Fruit fly (Drosophila melanogaster) whole organism: ENCODE measurements around the gene robl62A.

Source experiments
- CG8478 ChIP-seq: fragments of >200 bp; optimal IDR thresholded peaks from 2 replicates; lab custom pipeline; 2018; ENCODE audit warnings: inconsistent platforms
- Dll ChIP-seq: fragments of >200 bp; optimal IDR thresholded peaks from 2 replicates; lab custom pipeline; 2017
- EcR ChIP-seq, 2 experiments: fragments of >200 bp; optimal IDR thresholded peaks; 2 replicates each; lab custom pipeline; 2017; ENCODE audit warnings: missing biosample characterization in 2 of 2, missing genetic modification characterization in 2 of 2, missing genetic modification reagents in 2 of 2
- pan ChIP-seq: fragments of >200 bp; optimal IDR thresholded peaks from 2 replicates; lab custom pipeline; 2017
- psq ChIP-seq: fragments of >200 bp; optimal IDR thresholded peaks from 2 replicates; lab custom pipeline; 2017
- usp ChIP-seq: fragments of >200 bp; optimal IDR thresholded peaks from 2 replicates; lab custom pipeline; 2017; ENCODE audit warnings: missing biosample characterization, missing genetic modification characterization, mixed read lengths

dm6 chr3L:1515820-1516540 is 38.6 kb downstream of the robl62A start:
- TF ChIP-seq psq (lab: Kevin White, UChicago) = no peak
- no peak for TF ChIP-seq pan (lab: Kevin White, UChicago)
- no peak for TF ChIP-seq EcR (GFP tag; optimal IDR thresholded peaks at IDR 0.05; lab: Kevin White, UChicago)
- TF ChIP-seq CG8478 (lab: Kevin White, UChicago) = no peak
- TF ChIP-seq usp (GFP tag; lab: Kevin White, UChicago) = no peak
- TF ChIP-seq Dll (lab: Kevin White, UChicago) = no peak
